Fruit fly (Drosophila melanogaster): ENCODE results near the gene IRSp53.
A peak's percentile ranks its signal among the peaks of the same experiment; 100 is the strongest.

The IRSp53 gene

dm6 chr3L:11120419-11120958, 15.4 kb upstream of the IRSp53 start, which contains the start of the genes FoxK and mRpL2:
TSS of gene FoxK (minus strand) at chr3L:11120783.
TSS of gene mRpL2 (plus strand) at chr3L:11120847.
- TF ChIP-seq foxo (GFP tag; optimal IDR thresholded peaks at IDR 0.05) (peak; percentile 25 to 56), brk (GFP tag; optimal IDR thresholded peaks at IDR 0.05) (peak; percentile 37), Rel (GFP tag; optimal IDR thresholded peaks at IDR 0.05) (peak; percentile 87), Rel (tag; optimal IDR thresholded peaks at IDR 0.05) (peak; percentile 78), Myc (optimal IDR thresholded peaks at IDR 0.05) (peak; percentile 9), CG9705 (GFP tag; optimal IDR thresholded peaks at IDR 0.05) (peak; percentile 9), tai (GFP tag; optimal IDR thresholded peaks at IDR 0.05) (no peak), CrebA (GFP tag; optimal IDR thresholded peaks at IDR 0.05; ENCODE audit: borderline replicate concordance) (no peak), h (GFP tag; optimal IDR thresholded peaks at IDR 0.05) (no peak), rgr (GFP tag; optimal IDR thresholded peaks at IDR 0.05) (peak; percentile 38), Hr83 (GFP tag; optimal IDR thresholded peaks at IDR 0.05; ENCODE audit: poor library complexity, severe bottlenecking) (no peak), Vsx2 (GFP tag; optimal IDR thresholded peaks at IDR 0.05; ENCODE audit: partially characterized antibody) (no peak), usp (GFP tag; optimal IDR thresholded peaks at IDR 0.05) (no peak), jim (GFP tag; optimal IDR thresholded peaks at IDR 0.05) (no peak), N (GFP tag; optimal IDR thresholded peaks at IDR 0.05) (no peak), Mio (GFP tag; optimal IDR thresholded peaks at IDR 0.05) (no peak), Sp1 (GFP tag; optimal IDR thresholded peaks at IDR 0.05) (peak; percentile 81), HLH106 (tag; optimal IDR thresholded peaks at IDR 0.05) (peak; percentile 25), GATAd (GFP tag; optimal IDR thresholded peaks at IDR 0.05) (no peak), ey (GFP tag; optimal IDR thresholded peaks at IDR 0.05) (no peak), Dif (GFP tag; optimal IDR thresholded peaks at IDR 0.05; ENCODE audit: partially characterized antibody) (peak; percentile 1), psq (GFP tag; optimal IDR thresholded peaks at IDR 0.05) (peak; percentile 55), Jra (GFP tag; optimal IDR thresholded peaks at IDR 0.05) (peak; percentile 14), sage (GFP tag; optimal IDR thresholded peaks at IDR 0.05) (peak; percentile 82), dsf (GFP tag; optimal IDR thresholded peaks at IDR 0.05; ENCODE audit: borderline replicate concordance) (peak; percentile 41), fru (GFP tag; optimal IDR thresholded peaks at IDR 0.05) (peak; percentile 24), woc (GFP tag; optimal IDR thresholded peaks at IDR 0.05) (peak; percentile 27), Hnf4 (GFP tag; optimal IDR thresholded peaks at IDR 0.05) (peak; percentile 46), Hr78 (GFP tag; optimal IDR thresholded peaks at IDR 0.05) (no peak), CG32264 (GFP tag; optimal IDR thresholded peaks at IDR 0.05) (peak; percentile 12), dl (GFP tag; optimal IDR thresholded peaks at IDR 0.05; ENCODE audit: insufficient read depth in 1 of 2, partially characterized antibody in 2 of 2) (no peak), br (GFP tag; optimal IDR thresholded peaks at IDR 0.05) (no peak), Dfd (GFP tag; optimal IDR thresholded peaks at IDR 0.05) (no peak), lola (GFP tag; optimal IDR thresholded peaks at IDR 0.05) (no peak), dmrt93B (GFP tag; optimal IDR thresholded peaks at IDR 0.05) (no peak), sv (GFP tag; optimal IDR thresholded peaks at IDR 0.05) (no peak), pan (optimal IDR thresholded peaks at IDR 0.05) (no peak), Abd-B (GFP tag; optimal IDR thresholded peaks at IDR 0.05) (no peak), OdsH (GFP tag; optimal IDR thresholded peaks at IDR 0.05) (no peak)

dm6 chr3L:11123088-11123487, 12.8 kb upstream of the IRSp53 start, which contains the start of the genes Ufd1 and NaPi-III:
TSS of gene Ufd1 (minus strand) at chr3L:11123216.
TSS of gene NaPi-III (plus strand) at chr3L:11123348.
- TF ChIP-seq rgr (GFP tag; optimal IDR thresholded peaks at IDR 0.05) (peak; percentile 29), Sp1 (GFP tag; optimal IDR thresholded peaks at IDR 0.05) (peak; percentile 36), Jra (GFP tag; optimal IDR thresholded peaks at IDR 0.05) (peak; percentile 51), fru (GFP tag; optimal IDR thresholded peaks at IDR 0.05) (no peak), Dif (GFP tag; optimal IDR thresholded peaks at IDR 0.05; ENCODE audit: partially characterized antibody) (no peak), brk (GFP tag; optimal IDR thresholded peaks at IDR 0.05) (no peak), Rel (GFP tag; optimal IDR thresholded peaks at IDR 0.05) (no peak), Rel (tag; optimal IDR thresholded peaks at IDR 0.05) (peak; percentile 59), Myc (optimal IDR thresholded peaks at IDR 0.05) (peak; percentile 74), sv (GFP tag; optimal IDR thresholded peaks at IDR 0.05) (no peak), ey (GFP tag; optimal IDR thresholded peaks at IDR 0.05) (no peak), h (GFP tag; optimal IDR thresholded peaks at IDR 0.05) (peak; percentile 43), foxo (GFP tag; optimal IDR thresholded peaks at IDR 0.05) (peak in 1 of 2 experiments; percentile 30), CG9705 (GFP tag; optimal IDR thresholded peaks at IDR 0.05) (no peak), Hr83 (GFP tag; optimal IDR thresholded peaks at IDR 0.05; ENCODE audit: poor library complexity, severe bottlenecking) (peak; percentile 62), Dfd (GFP tag; optimal IDR thresholded peaks at IDR 0.05) (no peak), OdsH (GFP tag; optimal IDR thresholded peaks at IDR 0.05) (no peak), Hr78 (GFP tag; optimal IDR thresholded peaks at IDR 0.05) (no peak), HLH106 (tag; optimal IDR thresholded peaks at IDR 0.05) (peak; percentile 21), jim (GFP tag; optimal IDR thresholded peaks at IDR 0.05) (peak; percentile 81)

Measured in whole organism, wandering third instar larva.